Worm (Caenorhabditis elegans) whole organism, L1 larva: ENCODE measurements around the gene F01G12.18.

Experiments
- C16A3.4 ChIP-seq: fragments of 150-350 bp; optimal IDR thresholded peaks from 2 replicates; lab custom pipeline; 2014; ENCODE audit warnings: missing biosample characterization, missing genetic modification characterization
- C34B4.2 ChIP-seq: sonication (generic microtip); optimal IDR thresholded peaks from 2 replicates; lab custom pipeline; 2017; ENCODE audit warnings: mild to moderate bottlenecking, missing genetic modification characterization, missing compliant biosample characterization
- aha-1 ChIP-seq: fragments of 150-350 bp; optimal IDR thresholded peaks from 2 replicates; lab custom pipeline; 2014; ENCODE audit warnings: missing biosample characterization, missing genetic modification characterization
- ama-1 ChIP-seq: fragments of 150-350 bp; optimal IDR thresholded peaks from 2 replicates; lab custom pipeline; 2014
- blmp-1 ChIP-seq: fragments of 150-350 bp; optimal IDR thresholded peaks from 2 replicates; lab custom pipeline; 2014; ENCODE audit warnings: missing biosample characterization, missing genetic modification characterization
- ceh-8 ChIP-seq: fragments of 200-800 bp; sonication (Bioruptor generic); optimal IDR thresholded peaks from 2 replicates; lab custom pipeline; 2018; ENCODE audit warnings: mild to moderate bottlenecking, missing genetic modification characterization, moderate library complexity, missing compliant biosample characterization
- ceh-88 ChIP-seq: fragments of 200-800 bp; sonication (Bioruptor generic); IDR thresholded peaks from 2 replicates; pipeline ENCODE4 v1.3.6; 2022; ENCODE audit warnings: missing genetic modification characterization, missing compliant biosample characterization
- ces-1 ChIP-seq: fragments of 150-350 bp; optimal IDR thresholded peaks from 2 replicates; lab custom pipeline; 2014; ENCODE audit warnings: missing biosample characterization, missing genetic modification reagents, missing genetic modification characterization
- dsc-1 ChIP-seq: sonication (generic microtip); optimal IDR thresholded peaks from 2 replicates; lab custom pipeline; 2016; ENCODE audit warnings: mild to moderate bottlenecking, missing genetic modification characterization, missing compliant biosample characterization
- efl-1 ChIP-seq, 4 experiments: fragments of 150-350 bp; optimal IDR thresholded peaks in 3 of 4; peaks in 1 of 4; 1 replicate in 1 of 4; 2 replicates in 3 of 4; lab custom pipeline; 2014; ENCODE audit warnings: missing biosample characterization in 2 of 4, missing genetic modification characterization in 2 of 4, missing genetic modification reagents in 2 of 4
- egl-13 ChIP-seq: sonication (generic microtip); optimal IDR thresholded peaks from 2 replicates; lab custom pipeline; 2016; ENCODE audit warnings: missing genotype, missing genetic modification reagents, missing genetic modification characterization, missing compliant biosample characterization
- egl-27 ChIP-seq, 2 experiments: fragments of 150-350 bp in 1 of 2; sonication (generic microtip); optimal IDR thresholded peaks; 3 replicates each; lab custom pipeline; 2017 to 2018; ENCODE audit warnings: missing biosample characterization in 2 of 2, missing genetic modification characterization in 2 of 2, missing genetic modification reagents in 2 of 2
- elt-2 ChIP-seq: sonication (generic microtip); optimal IDR thresholded peaks from 2 replicates; lab custom pipeline; 2016; ENCODE audit warnings: missing genetic modification characterization, mild to moderate bottlenecking, inconsistent platforms, missing compliant biosample characterization, missing genetic modification reagents
- elt-3 ChIP-seq, 6 experiments: fragments of 150-350 bp in 1 of 6; sonication (generic microtip); optimal IDR thresholded peaks; 2 replicates each; lab custom pipeline; 2017 to 2018; ENCODE audit warnings: missing biosample characterization in 6 of 6, missing genetic modification characterization in 6 of 6, inconsistent platforms in 1 of 6
- ets-5 ChIP-seq: fragments of 200-800 bp; sonication (Bioruptor generic); IDR thresholded peaks from 2 replicates; pipeline ENCODE4 v1.3.6; 2022; ENCODE audit warnings: missing genetic modification characterization, missing compliant biosample characterization
- fos-1 ChIP-seq: fragments of 150-350 bp; optimal IDR thresholded peaks from 2 replicates; lab custom pipeline; 2014; ENCODE audit warnings: missing biosample characterization, missing genetic modification characterization
- grh-1 ChIP-seq: fragments of 200-800 bp; sonication (Bioruptor generic); IDR thresholded peaks from 2 replicates; pipeline ENCODE4 v1.3.6; 2022; ENCODE audit warnings: missing genetic modification reagents, missing genetic modification characterization, missing compliant biosample characterization
- hlh-4 ChIP-seq: sonication (generic microtip); optimal IDR thresholded peaks from 2 replicates; lab custom pipeline; 2016; ENCODE audit warnings: mild to moderate bottlenecking, missing genetic modification characterization, missing compliant biosample characterization
- lin-13 ChIP-seq: fragments of 150-350 bp; optimal IDR thresholded peaks from 2 replicates; lab custom pipeline; 2014; ENCODE audit warnings: missing biosample characterization, missing genetic modification reagents, missing genetic modification characterization
- lin-14 ChIP-seq: fragments of 200-800 bp; sonication (Bioruptor generic); optimal IDR thresholded peaks from 2 replicates; lab custom pipeline; 2018; ENCODE audit warnings: mild to moderate bottlenecking, missing genetic modification characterization, moderate library complexity, missing compliant biosample characterization
- lin-35 ChIP-seq, 2 experiments: fragments of 150-350 bp; optimal IDR thresholded peaks; 2 replicates each; lab custom pipeline; 2014; ENCODE audit warnings: missing biosample characterization in 2 of 2, missing genetic modification characterization in 2 of 2, missing genetic modification reagents in 2 of 2
- lir-3 ChIP-seq: sonication (generic microtip); optimal IDR thresholded peaks from 2 replicates; lab custom pipeline; 2016; ENCODE audit warnings: mild to moderate bottlenecking, missing genetic modification characterization, moderate library complexity, missing compliant biosample characterization; ENCODE audit not compliant: poor library complexity
- mdl-1 ChIP-seq, 2 experiments: fragments of 150-350 bp; optimal IDR thresholded peaks; 2 replicates each; lab custom pipeline; 2014 to 2017; ENCODE audit warnings: missing biosample characterization in 2 of 2, missing genetic modification characterization in 2 of 2, inconsistent platforms in 1 of 2
- mef-2 ChIP-seq: fragments of 150-350 bp; optimal IDR thresholded peaks from 2 replicates; lab custom pipeline; 2014; ENCODE audit warnings: missing biosample characterization, missing genetic modification characterization
- mep-1 ChIP-seq: fragments of 150-350 bp; optimal IDR thresholded peaks from 2 replicates; lab custom pipeline; 2014; ENCODE audit warnings: missing biosample characterization, missing genetic modification characterization
- nhr-12 ChIP-seq: sonication (generic microtip); optimal IDR thresholded peaks from 2 replicates; lab custom pipeline; 2017; ENCODE audit warnings: missing biosample characterization, missing genetic modification characterization
- nhr-19 ChIP-seq: fragments of 200-800 bp; sonication (Bioruptor generic); conservative IDR thresholded peaks from 2 replicates; pipeline ENCODE4 v1.3.6; 2022; ENCODE audit warnings: missing genetic modification characterization, missing compliant biosample characterization
- nhr-20 ChIP-seq: sonication (generic microtip); optimal IDR thresholded peaks from 2 replicates; lab custom pipeline; 2016; ENCODE audit warnings: mild to moderate bottlenecking, missing genetic modification characterization, missing compliant biosample characterization
- nhr-237 ChIP-seq: fragments of 150-350 bp; optimal IDR thresholded peaks from 2 replicates; lab custom pipeline; 2014; ENCODE audit warnings: missing biosample characterization, missing genetic modification characterization
- nhr-47 ChIP-seq: sonication (generic microtip); optimal IDR thresholded peaks from 2 replicates; lab custom pipeline; 2016; ENCODE audit warnings: mild to moderate bottlenecking, missing genetic modification characterization, moderate library complexity, missing compliant biosample characterization
- nhr-71 ChIP-seq: sonication (generic microtip); optimal IDR thresholded peaks from 2 replicates; lab custom pipeline; 2016; ENCODE audit warnings: mild to moderate bottlenecking, missing genetic modification characterization, moderate library complexity, missing compliant biosample characterization
- nhr-76 ChIP-seq: sonication (generic microtip); optimal IDR thresholded peaks from 2 replicates; lab custom pipeline; 2017; ENCODE audit warnings: missing biosample characterization, missing genetic modification characterization
- nhr-84 ChIP-seq: sonication (generic microtip); optimal IDR thresholded peaks from 2 replicates; lab custom pipeline; 2017; ENCODE audit warnings: missing biosample characterization, missing genetic modification characterization
- nhr-85 ChIP-seq: sonication (generic microtip); peaks from one replicate; lab custom pipeline; 2016; ENCODE audit warnings: missing genetic modification characterization, inconsistent platforms, missing compliant biosample characterization
- nhr-90 ChIP-seq: sonication (generic microtip); optimal IDR thresholded peaks from 2 replicates; lab custom pipeline; 2016; ENCODE audit warnings: mild to moderate bottlenecking, missing genetic modification characterization, missing compliant biosample characterization; ENCODE audit not compliant: poor library complexity
- pag-3 ChIP-seq: sonication (generic microtip); optimal IDR thresholded peaks from 2 replicates; lab custom pipeline; 2017; ENCODE audit warnings: missing genetic modification characterization, mild to moderate bottlenecking, missing compliant biosample characterization, antibody characterized with exemption, borderline replicate concordance; ENCODE audit not compliant: insufficient read depth
- pqm-1 ChIP-seq: sonication (generic microtip); optimal IDR thresholded peaks from 3 replicates; lab custom pipeline; 2017; ENCODE audit warnings: missing biosample characterization, missing genetic modification characterization
- snu-23 ChIP-seq: sonication (generic microtip); optimal IDR thresholded peaks from 2 replicates; lab custom pipeline; 2016; ENCODE audit warnings: missing genetic modification characterization, missing compliant biosample characterization
- sup-37 ChIP-seq: fragments of 200-800 bp; sonication (Bioruptor generic); optimal IDR thresholded peaks from 2 replicates; lab custom pipeline; 2018; ENCODE audit warnings: mild to moderate bottlenecking, missing genetic modification characterization, missing compliant biosample characterization
- tlp-1 ChIP-seq: fragments of 150-350 bp; optimal IDR thresholded peaks from 2 replicates; lab custom pipeline; 2014; ENCODE audit warnings: missing biosample characterization, missing genetic modification characterization
- unc-130 ChIP-seq: fragments of 150-350 bp; optimal IDR thresholded peaks from 2 replicates; lab custom pipeline; 2017; ENCODE audit warnings: missing biosample characterization, missing genetic modification characterization, inconsistent platforms
- zip-4 ChIP-seq: fragments of 200-800 bp; sonication (Bioruptor generic); optimal IDR thresholded peaks from 2 replicates; lab custom pipeline; 2018; ENCODE audit warnings: mild to moderate bottlenecking, missing genetic modification characterization, moderate library complexity, missing compliant biosample characterization

The F01G12.18 gene

DNA sequence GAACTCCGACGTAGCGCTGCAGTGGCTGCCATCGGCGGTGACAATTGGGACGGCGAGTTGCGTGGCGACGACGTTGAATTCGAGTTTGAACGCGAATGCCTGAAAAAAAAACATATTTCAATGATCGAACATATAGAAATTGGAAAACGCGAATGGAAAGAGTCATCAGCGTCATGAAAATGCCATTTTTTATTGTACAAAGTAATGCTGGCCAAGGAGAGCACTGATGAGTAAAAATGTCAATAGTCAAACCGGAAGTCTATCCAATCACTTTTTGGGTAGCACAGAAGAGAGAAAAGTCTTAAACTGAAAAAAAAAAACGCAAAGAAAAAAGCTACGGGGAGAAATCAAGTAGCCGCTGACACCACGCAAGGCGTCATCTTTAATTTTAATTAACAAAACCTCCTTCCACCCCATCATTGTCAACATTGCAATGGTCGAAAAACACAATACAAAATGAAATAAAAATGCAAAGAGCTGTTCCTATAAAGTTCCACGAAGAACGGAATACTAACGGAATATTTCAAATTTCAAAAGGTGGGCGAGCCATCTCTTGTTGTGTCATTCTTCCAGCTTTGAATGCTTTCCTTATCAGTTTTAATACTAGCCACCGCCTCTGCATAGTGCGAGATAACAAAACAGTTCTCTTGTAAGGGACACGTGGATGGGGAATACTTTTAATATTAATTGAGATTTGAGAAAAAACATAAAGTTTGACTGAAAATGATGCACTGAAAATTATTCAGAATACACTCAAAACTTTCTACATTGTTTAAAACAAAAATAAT, 15.1 kb upstream of the F01G12.18 start:
- TF ChIP-seq C16A3.4 (tag; lab: Kevin White, UChicago) (no peak), lin-13 (GFP tag; lab: Kevin White, UChicago) (no peak), efl-1 (optimal IDR thresholded peaks at IDR 0.05; lab: Kevin White, UChicago) (no peak), efl-1 (GFP tag; optimal IDR thresholded peaks at IDR 0.05 in 1 of 2; lab: Kevin White, UChicago) (no peak), ceh-88 (no peak), elt-2 (tag; lab: Kevin White, UChicago) (peak; percentile 47)

DNA sequence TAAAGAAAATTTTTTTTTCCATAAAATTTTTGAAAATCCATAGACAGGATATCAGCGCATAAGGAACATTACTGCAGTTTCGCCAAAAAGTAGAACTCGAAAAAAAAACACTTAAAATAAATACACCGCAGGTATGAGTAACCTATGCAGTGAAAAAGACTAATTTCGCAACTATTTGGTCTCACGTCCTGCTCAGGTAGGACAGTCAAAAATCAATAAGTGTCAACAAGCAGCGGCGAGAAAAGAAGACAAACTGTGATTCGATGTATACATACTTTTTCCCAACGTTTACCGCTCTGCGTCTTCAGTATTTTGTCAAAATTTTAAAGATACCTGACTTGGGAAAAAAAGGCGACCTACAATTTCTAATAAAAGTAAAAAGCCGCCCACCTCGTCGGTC, 13.7 kb upstream of the F01G12.18 start:
- no peak for TF ChIP-seq blmp-1 (tag; lab: Kevin White, UChicago)
- no peak for TF ChIP-seq sup-37 (GFP tag; lab: Kevin White, UChicago)
- no peak for TF ChIP-seq ceh-8 (GFP tag; lab: Kevin White, UChicago)
- TF ChIP-seq ets-5, result no peak
- TF ChIP-seq tlp-1 (tag; lab: Kevin White, UChicago), result no peak
- no peak for TF ChIP-seq C34B4.2 (tag; lab: Kevin White, UChicago)
- no peak for TF ChIP-seq egl-13 (tag; lab: Kevin White, UChicago)
- TF ChIP-seq aha-1 (tag; lab: Kevin White, UChicago), result no peak
- no peak for TF ChIP-seq fos-1
- no peak for TF ChIP-seq grh-1
- TF ChIP-seq lin-13 (GFP tag; lab: Kevin White, UChicago), result no peak
- no peak for TF ChIP-seq nhr-237
- no peak for TF ChIP-seq hlh-4
- TF ChIP-seq nhr-71, result no peak
- TF ChIP-seq, all 84 proteins: peak for 0

DNA sequence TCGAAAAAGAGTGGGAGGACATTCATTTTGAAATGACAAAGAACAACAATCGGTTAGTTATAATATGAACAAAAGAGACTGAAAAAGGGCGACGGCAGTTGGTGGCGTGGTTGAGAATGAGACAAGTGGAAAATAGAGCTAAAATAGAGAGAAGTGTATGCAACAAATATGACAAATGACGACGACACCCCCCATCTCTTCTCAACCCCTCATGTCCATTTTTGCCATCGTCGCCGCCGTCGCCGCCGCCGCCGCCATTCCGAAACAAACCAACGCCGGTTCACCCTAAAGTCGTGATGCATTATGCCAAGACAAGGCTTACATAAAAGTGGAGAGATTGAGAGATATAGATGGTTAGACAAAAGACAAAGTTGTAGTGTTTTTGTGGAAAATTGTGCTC, 10.9 kb upstream of the F01G12.18 start:
- TF ChIP-seq mef-2 (tag; lab: Kevin White, UChicago) (no peak), lir-3 (tag; lab: Kevin White, UChicago) (no peak), lin-14 (peak; percentile 41), elt-2 (tag; lab: Kevin White, UChicago) (no peak), grh-1 (no peak), nhr-85 (no peak), nhr-71 (no peak), pqm-1 (tag; lab: Kevin White, UChicago) (no peak)

DNA sequence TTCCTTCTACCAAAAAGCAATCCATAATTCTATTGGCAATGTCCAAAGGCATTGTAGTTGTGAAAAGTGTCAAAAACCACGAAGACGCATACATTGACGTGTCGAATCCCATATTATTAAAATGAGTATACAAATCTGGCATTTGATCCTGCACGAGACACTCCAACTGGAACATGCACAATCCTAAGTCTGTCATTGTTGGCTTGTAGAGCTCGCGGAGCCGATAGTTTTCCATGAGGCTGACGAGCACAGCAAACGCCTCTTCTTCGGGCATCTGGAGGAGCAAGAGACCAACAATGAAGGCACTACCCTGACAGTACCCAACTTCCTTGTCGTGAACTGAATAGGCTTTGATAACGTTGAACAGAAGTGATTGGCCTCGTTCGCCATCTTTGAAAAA, 8.4 kb upstream of the F01G12.18 start:
- no peak for TF ChIP-seq pag-3 (tag; lab: Kevin White, UChicago)
- no peak for TF ChIP-seq mef-2 (tag; lab: Kevin White, UChicago)

DNA sequence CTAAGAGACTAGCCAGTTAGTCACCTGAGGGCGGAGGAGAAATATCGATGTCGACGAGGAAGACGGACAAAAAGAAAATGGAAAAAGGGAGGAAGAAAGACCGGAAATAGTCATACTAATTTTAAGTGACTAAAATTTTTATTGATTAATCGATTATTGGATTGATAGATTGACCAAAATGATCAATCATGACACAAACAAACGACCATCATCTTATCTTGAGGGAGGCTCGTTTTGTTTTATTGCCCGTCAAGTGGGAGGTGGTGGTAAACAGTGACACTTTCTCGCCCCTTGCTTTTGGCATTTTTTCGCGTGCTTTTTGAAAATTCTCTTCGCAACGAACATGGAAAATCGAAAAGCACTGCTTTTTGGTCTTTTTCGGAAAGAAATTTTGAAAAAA, 6.5 kb upstream of the F01G12.18 start:
- TF ChIP-seq pqm-1 (tag; lab: Kevin White, UChicago), result no peak
- TF ChIP-seq nhr-20 (tag; lab: Kevin White, UChicago), result peak; percentile 10
- TF ChIP-seq nhr-237, result no peak
- no peak for TF ChIP-seq C34B4.2 (tag; lab: Kevin White, UChicago)
- TF ChIP-seq efl-1 (optimal IDR thresholded peaks at IDR 0.05; lab: Kevin White, UChicago), result no peak
- peak in 1 of 2 experiments; percentile 76 for TF ChIP-seq efl-1 (GFP tag; optimal IDR thresholded peaks at IDR 0.05 in 1 of 2; lab: Kevin White, UChicago)
- TF ChIP-seq dsc-1 (tag; lab: Kevin White, UChicago), result no peak
- TF ChIP-seq ces-1 (GFP tag; lab: Kevin White, UChicago), result no peak
- TF ChIP-seq elt-2 (tag; lab: Kevin White, UChicago), result peak; percentile 40
- no peak for TF ChIP-seq nhr-76
- peak; percentile 25 for TF ChIP-seq snu-23 (GFP tag; lab: Kevin White, UChicago)
- no peak for TF ChIP-seq pag-3 (tag; lab: Kevin White, UChicago)
- peak; percentile 28 for TF ChIP-seq nhr-71
- peak in 1 of 2 experiments; percentile 38 for TF ChIP-seq lin-35 (GFP tag; optimal IDR thresholded peaks at IDR 0.05; lab: Kevin White, UChicago)
- no peak for TF ChIP-seq unc-130 (tag; lab: Kevin White, UChicago)
- TF ChIP-seq zip-4 (GFP tag; lab: Kevin White, UChicago), result no peak
- no peak for TF ChIP-seq nhr-84 (tag; lab: Kevin White, UChicago)
- TF ChIP-seq nhr-90 (tag; lab: Kevin White, UChicago), result peak; percentile 48
- TF ChIP-seq nhr-19, result peak; percentile 20; the same call in 1 of the 2 replicates
- no peak for TF ChIP-seq ama-1 (lab: Kevin White, UChicago)
- TF ChIP-seq elt-3 (tag; optimal IDR thresholded peaks at IDR 0.05; lab: Kevin White, UChicago), result peak in 1 of 6 experiments; percentile 53
- no peak for TF ChIP-seq nhr-12
- peak; percentile 13 for TF ChIP-seq mep-1
- TF ChIP-seq egl-27 (tag; optimal IDR thresholded peaks at IDR 0.05; lab: Kevin White, UChicago), result no peak
- TF ChIP-seq lin-14, result peak; percentile 51
- peak; percentile 20 for TF ChIP-seq nhr-47 (tag; lab: Kevin White, UChicago)
- TF ChIP-seq mdl-1 (tag; optimal IDR thresholded peaks at IDR 0.05; lab: Kevin White, UChicago), result no peak
